Fruit fly (Drosophila melanogaster) whole organism, embryonic: Measurements from ENCODE around the gene CycB3.

ENCODE experiments used
- Awh ChIP-seq: fragments of 200-800 bp; sonication (Bioruptor generic); IDR thresholded peaks from 2 replicates; pipeline ENCODE4, ENCODE4 v1.3.6; 2022; ENCODE audit warnings: missing biosample characterization, missing genetic modification characterization
- BEAF-32 ChIP-seq: fragments of 200-800 bp; sonication (Bioruptor generic); optimal IDR thresholded peaks from 3 replicates; lab custom pipeline; 2017; ENCODE audit warnings: missing biosample characterization, missing genetic modification characterization, mild to moderate bottlenecking, moderate library complexity, missing genetic modification reagents
- C15 ChIP-seq: fragments of 200-800 bp; sonication (Bioruptor generic); IDR thresholded peaks from 3 replicates; pipeline ENCODE4 v1.3.6; 2022; ENCODE audit warnings: missing biosample characterization, missing genetic modification characterization
- CG10565 ChIP-seq: fragments of 200-800 bp; sonication (Bioruptor generic); optimal IDR thresholded peaks from 3 replicates; lab custom pipeline; 2016; ENCODE audit warnings: missing biosample characterization, mild to moderate bottlenecking, missing genetic modification characterization
- CG11085 ChIP-seq: fragments of 200-800 bp; sonication (Bioruptor generic); IDR thresholded peaks from 2 replicates; pipeline ENCODE4 v1.3.6; 2022; ENCODE audit warnings: missing biosample characterization, missing genetic modification characterization
- CG11093 ChIP-seq: fragments of 200-800 bp; sonication (Bioruptor generic); IDR thresholded peaks from 3 replicates; pipeline ENCODE4 v1.3.6; 2022; ENCODE audit warnings: missing biosample characterization, missing genetic modification characterization
- CG11560 ChIP-seq: fragments of 200-800 bp; sonication (Bioruptor generic); IDR thresholded peaks from 3 replicates; pipeline ENCODE4 v1.3.6; 2022; ENCODE audit warnings: missing biosample characterization, missing genetic modification characterization
- CG11723 ChIP-seq: fragments of 200-800 bp; sonication (Bioruptor generic); optimal IDR thresholded peaks from 2 replicates; lab custom pipeline; 2017; ENCODE audit warnings: missing biosample characterization, mild to moderate bottlenecking, missing genetic modification characterization
- CG13624 ChIP-seq: fragments of 200-800 bp; sonication (Bioruptor generic); optimal IDR thresholded peaks from 2 replicates; lab custom pipeline; 2016; ENCODE audit warnings: missing biosample characterization, missing genetic modification characterization
- CG17359 ChIP-seq: fragments of 200-800 bp; sonication (Bioruptor generic); optimal IDR thresholded peaks from 3 replicates; lab custom pipeline; 2018; ENCODE audit warnings: missing biosample characterization, mild to moderate bottlenecking, missing genetic modification characterization, moderate library complexity
- CG1792 ChIP-seq: fragments of 200-800 bp; sonication (Bioruptor generic); optimal IDR thresholded peaks from 2 replicates; lab custom pipeline; 2016; ENCODE audit warnings: missing biosample characterization, missing genetic modification characterization
- CG2712 ChIP-seq: fragments of 200-800 bp; optimal IDR thresholded peaks from 3 replicates; lab custom pipeline; 2019; ENCODE audit warnings: missing biosample characterization, mild to moderate bottlenecking, missing genetic modification characterization, moderate library complexity
- CG31441 ChIP-seq: fragments of 200-800 bp; sonication (Bioruptor generic); IDR thresholded peaks from 2 replicates; pipeline ENCODE4 v1.3.6; 2022; ENCODE audit warnings: missing biosample characterization, missing genetic modification characterization
- CG3163 ChIP-seq: fragments of 200-800 bp; sonication (Bioruptor generic); optimal IDR thresholded peaks from 3 replicates; lab custom pipeline; 2016; ENCODE audit warnings: missing biosample characterization, missing genetic modification characterization
- CG32532 ChIP-seq: fragments of 200-800 bp; sonication (Bioruptor generic); IDR thresholded peaks from 2 replicates; pipeline ENCODE4 v1.3.6; 2022; ENCODE audit warnings: missing biosample characterization, missing genetic modification characterization
- CG3281 ChIP-seq: fragments of 200-800 bp; sonication (Bioruptor generic); optimal IDR thresholded peaks from 3 replicates; lab custom pipeline; 2017; ENCODE audit warnings: missing biosample characterization, mild to moderate bottlenecking, missing genetic modification characterization
- CG34376 ChIP-seq: fragments of 200-800 bp; sonication (Bioruptor generic); optimal IDR thresholded peaks from 2 replicates; lab custom pipeline; 2018; ENCODE audit warnings: missing biosample characterization, mild to moderate bottlenecking, missing genetic modification characterization
- CG4328 ChIP-seq: fragments of 200-800 bp; sonication (Bioruptor generic); optimal IDR thresholded peaks from 3 replicates; lab custom pipeline; 2017; ENCODE audit warnings: missing biosample characterization, missing genetic modification reagents, missing genetic modification characterization
- CG6272 ChIP-seq: fragments of 200-800 bp; sonication (Bioruptor generic); IDR thresholded peaks from 2 replicates; pipeline ENCODE4 v1.3.6; 2022; ENCODE audit warnings: missing biosample characterization, missing genetic modification characterization
- CG6813 ChIP-seq: fragments of 200-800 bp; sonication (Bioruptor generic); optimal IDR thresholded peaks from 2 replicates; lab custom pipeline; 2017; ENCODE audit warnings: missing biosample characterization, missing genetic modification characterization, mild to moderate bottlenecking, moderate library complexity, missing genetic modification reagents
- CG7928 ChIP-seq: fragments of 200-800 bp; sonication (Bioruptor generic); optimal IDR thresholded peaks from 2 replicates; lab custom pipeline; 2017; ENCODE audit warnings: missing biosample characterization, mild to moderate bottlenecking, missing genetic modification characterization
- CG9609 ChIP-seq: fragments of 200-800 bp; sonication (Bioruptor generic); optimal IDR thresholded peaks from 3 replicates; lab custom pipeline; 2016; ENCODE audit warnings: missing biosample characterization, missing genetic modification characterization
- Camta ChIP-seq: fragments of 200-800 bp; sonication (Bioruptor generic); optimal IDR thresholded peaks from 2 replicates; lab custom pipeline; 2016; ENCODE audit warnings: missing biosample characterization, missing genetic modification characterization
- Dbx ChIP-seq: fragments of 200-800 bp; sonication (Bioruptor generic); IDR thresholded peaks from 3 replicates; pipeline ENCODE4 v1.3.6; 2022; ENCODE audit warnings: missing biosample characterization, missing genetic modification characterization
- H15 ChIP-seq: fragments of 200-800 bp; sonication (Bioruptor generic); IDR thresholded peaks from 3 replicates; pipeline ENCODE4 v1.3.6; 2022; ENCODE audit warnings: missing biosample characterization, missing genetic modification characterization
- Jarid2 ChIP-seq: fragments of 200-800 bp; sonication (Bioruptor generic); optimal IDR thresholded peaks from 3 replicates; lab custom pipeline; 2017; ENCODE audit warnings: mild to moderate bottlenecking, missing biosample characterization, missing genetic modification reagents, missing genetic modification characterization
- MTF-1 ChIP-seq: fragments of 200-800 bp; sonication (Bioruptor generic); optimal IDR thresholded peaks from 2 replicates; lab custom pipeline; 2018; ENCODE audit warnings: missing biosample characterization, mild to moderate bottlenecking, missing genetic modification characterization, borderline replicate concordance
- NC2α ChIP-seq: fragments of 200-800 bp; sonication (Bioruptor generic); optimal IDR thresholded peaks from 2 replicates; lab custom pipeline; 2016; ENCODE audit warnings: missing biosample characterization, missing genetic modification characterization
- Nf-YB ChIP-seq: fragments of 200-800 bp; sonication (Bioruptor generic); optimal IDR thresholded peaks from 3 replicates; lab custom pipeline; 2019; ENCODE audit warnings: missing biosample characterization, mild to moderate bottlenecking, missing genetic modification characterization, moderate library complexity
- ac ChIP-seq: fragments of 200-800 bp; sonication (Bioruptor generic); optimal IDR thresholded peaks from 3 replicates; lab custom pipeline; 2017; ENCODE audit warnings: missing biosample characterization, mild to moderate bottlenecking, missing genetic modification characterization
- amos ChIP-seq: fragments of 200-800 bp; sonication (Bioruptor generic); IDR thresholded peaks from 2 replicates; pipeline ENCODE4 v1.3.6; 2022; ENCODE audit warnings: missing biosample characterization, missing genetic modification characterization; ENCODE audit not compliant: partially characterized antibody
- aop ChIP-seq: fragments of 200-800 bp; sonication (Bioruptor generic); IDR thresholded peaks from 2 replicates; pipeline ENCODE4 v1.3.6; 2022; ENCODE audit warnings: missing biosample characterization, missing genetic modification characterization
- ato ChIP-seq: fragments of 200-800 bp; sonication (Bioruptor generic); IDR thresholded peaks from 2 replicates; pipeline ENCODE4 v1.3.6; 2022; ENCODE audit warnings: missing biosample characterization, missing genetic modification characterization; ENCODE audit not compliant: partially characterized antibody
- az2 ChIP-seq: fragments of 200-800 bp; sonication (Bioruptor generic); optimal IDR thresholded peaks from 3 replicates; lab custom pipeline; 2016; ENCODE audit warnings: missing biosample characterization, missing genetic modification characterization
- chm ChIP-seq: fragments of 200-800 bp; sonication (Bioruptor generic); IDR thresholded peaks from 2 replicates; pipeline ENCODE4 v1.3.6; 2022; ENCODE audit warnings: missing biosample characterization, missing genetic modification characterization
- chn ChIP-seq: fragments of 200-800 bp; sonication (Bioruptor generic); optimal IDR thresholded peaks from 2 replicates; lab custom pipeline; 2016; ENCODE audit warnings: missing biosample characterization, missing genetic modification characterization
- crp ChIP-seq, 2 experiments: fragments of 200-800 bp; sonication (Bioruptor generic); optimal IDR thresholded peaks; 2 replicates in 1 of 2; 3 replicates in 1 of 2; lab custom pipeline; 2017; ENCODE audit warnings: missing biosample characterization in 2 of 2, missing genetic modification characterization in 2 of 2, mild to moderate bottlenecking in 1 of 2, moderate library complexity in 1 of 2
- disco-r ChIP-seq: fragments of 200-800 bp; sonication (Bioruptor generic); optimal IDR thresholded peaks from 2 replicates; lab custom pipeline; 2016; ENCODE audit warnings: missing biosample characterization, missing genetic modification characterization
- eve ChIP-seq, 2 experiments: fragments of >200 bp; optimal IDR thresholded peaks; 2 replicates each; lab custom pipeline; 2017; ENCODE audit warnings: missing biosample characterization in 2 of 2, missing genetic modification characterization in 2 of 2
- exex ChIP-seq: fragments of 200-800 bp; sonication (Bioruptor generic); optimal IDR thresholded peaks from 4 replicates; lab custom pipeline; 2018; ENCODE audit warnings: missing biosample characterization, mild to moderate bottlenecking, missing genetic modification characterization, moderate library complexity
- fru ChIP-seq: fragments of >200 bp; optimal IDR thresholded peaks from 2 replicates; lab custom pipeline; 2017
- inv ChIP-seq: fragments of 200-800 bp; sonication (Bioruptor generic); IDR thresholded peaks from 2 replicates; pipeline ENCODE4 v1.3.6; 2022; ENCODE audit warnings: missing biosample characterization, missing genetic modification characterization; ENCODE audit not compliant: partially characterized antibody
- ken ChIP-seq: fragments of 200-800 bp; sonication (Bioruptor generic); IDR thresholded peaks from 3 replicates; pipeline ENCODE4 v1.3.6; 2022; ENCODE audit warnings: missing biosample characterization, missing genetic modification characterization
- lmd ChIP-seq: fragments of 200-800 bp; sonication (Bioruptor generic); IDR thresholded peaks from 2 replicates; pipeline ENCODE4 v1.3.6; 2022; ENCODE audit warnings: missing biosample characterization, missing genetic modification characterization
- lola ChIP-seq, 3 experiments: fragments of >200 bp in 2 of 3; fragments of 200-800 bp in 1 of 3; sonication (Bioruptor generic) in 1 of 3; optimal IDR thresholded peaks; 2 replicates each; lab custom pipeline; 2017 to 2019; ENCODE audit warnings: missing biosample characterization in 3 of 3, missing genetic modification characterization in 3 of 3, mild to moderate bottlenecking in 1 of 3, moderate library complexity in 1 of 3
- onecut ChIP-seq: fragments of 200-800 bp; sonication (Bioruptor generic); IDR thresholded peaks from 2 replicates; pipeline ENCODE4 v1.3.6; 2022; ENCODE audit warnings: missing biosample characterization, missing genetic modification characterization
- shn ChIP-seq: fragments of 200-800 bp; sonication (Bioruptor generic); optimal IDR thresholded peaks from 3 replicates; lab custom pipeline; 2016; ENCODE audit warnings: missing biosample characterization, missing genetic modification characterization
- sob ChIP-seq: fragments of 200-800 bp; sonication (Bioruptor generic); IDR thresholded peaks from 2 replicates; pipeline ENCODE4 v1.3.6; 2022; ENCODE audit warnings: missing biosample characterization, missing genetic modification characterization
- ssp ChIP-seq: fragments of 200-800 bp; sonication (Bioruptor generic); IDR thresholded peaks from 2 replicates; pipeline ENCODE4 v1.3.6; 2022; ENCODE audit warnings: missing biosample characterization, missing genetic modification characterization

The CycB3 gene

dm6 chr3R:24893320-24893955 lies 22.8 kb upstream of the CycB3 start (continued):
- TF ChIP-seq CG34376 (GFP tag; lab: Kevin White, UChicago), result no peak
- TF ChIP-seq CG13624, result no peak
- peak; percentile 62; the same call in 1 of the 2 replicates for TF ChIP-seq CG32532 (GFP tag; lab: Robert Waterston, UW)
- TF ChIP-seq CG6272, result no peak
- no peak for TF ChIP-seq ken (GFP tag; lab: Robert Waterston, UW)
- no peak for TF ChIP-seq NC2α (GFP tag; lab: Kevin White, UChicago)
- TF ChIP-seq lola (GFP tag; optimal IDR thresholded peaks at IDR 0.05; lab: Kevin White, UChicago), result peak in 1 of 3 experiments; percentile 92
- peak; percentile 34 for TF ChIP-seq CG11723 (GFP tag; lab: Kevin White, UChicago)
- no peak for TF ChIP-seq CG3163 (GFP tag; lab: Kevin White, UChicago)
- TF ChIP-seq ato (GFP tag; lab: Robert Waterston, UW), result 0 out of 2 replicates have a peak, but pooled peaks have one; percentile 13
- peak; percentile 95 for TF ChIP-seq CG2712 (tag; lab: Kevin White, UChicago)
- no peak for TF ChIP-seq C15 (GFP tag; lab: Robert Waterston, UW)
- no peak for TF ChIP-seq inv (GFP tag; lab: Robert Waterston, UW)
- 0 out of 3 replicates have a peak, but pooled peaks have one; percentile 38 for TF ChIP-seq CG11093 (GFP tag; lab: Robert Waterston, UW)
- no peak for TF ChIP-seq CG9609
- TF ChIP-seq exex, result no peak
- TF ChIP-seq chm (GFP tag; lab: Robert Waterston, UW), result peak; percentile 55; the same call in 1 of the 2 replicates
- TF ChIP-seq Nf-YB (GFP tag; lab: Kevin White, UChicago), result peak; percentile 71
- peak; percentile 69 for TF ChIP-seq CG3281
- TF ChIP-seq CG1792, result no peak
- peak; percentile 58 for TF ChIP-seq CG6813
- TF ChIP-seq chn (GFP tag; lab: Kevin White, UChicago), result no peak
- TF ChIP-seq ac (GFP tag; lab: Kevin White, UChicago), result peak; percentile 6
- TF ChIP-seq CG7928 (GFP tag; lab: Kevin White, UChicago), result peak; percentile 14
- no peak for TF ChIP-seq BEAF-32
- no peak for TF ChIP-seq aop (GFP tag; lab: Robert Waterston, UW)
- peak; percentile 67 for TF ChIP-seq az2 (GFP tag; lab: Kevin White, UChicago)
- TF ChIP-seq H15, result peak; percentile 28; the same call in 1 of the 3 replicates
- TF ChIP-seq CG11085 (GFP tag; lab: Robert Waterston, UW), result 0 out of 2 replicates have a peak, but pooled peaks have one; percentile 13
- TF ChIP-seq Camta (GFP tag; lab: Kevin White, UChicago), result no peak
- peak; percentile 55 for TF ChIP-seq ssp (GFP tag; lab: Robert Waterston, UW)
- 0 out of 3 replicates have a peak, but pooled peaks have one; percentile 42 for TF ChIP-seq CG11560 (tag; lab: Robert Waterston, UW)
- TF ChIP-seq CG10565 (GFP tag; lab: Kevin White, UChicago), result no peak
- TF ChIP-seq Dbx, result 0 out of 3 replicates have a peak, but pooled peaks have one; percentile 53
- peak in 1 of 2 experiments; percentile 18 for TF ChIP-seq crp (GFP tag; optimal IDR thresholded peaks at IDR 0.05; lab: Kevin White, UChicago)
- TF ChIP-seq CG4328 (GFP tag; lab: Kevin White, UChicago), result peak; percentile 68
- peak; percentile 37; the same call in 1 of the 2 replicates for TF ChIP-seq sob (GFP tag; lab: Robert Waterston, UW)
- peak; percentile 85 for TF ChIP-seq CG17359 (tag; lab: Kevin White, UChicago)
- TF ChIP-seq Awh (GFP tag; lab: Robert Waterston, UW), result peak; percentile 36; the same call in 1 of the 2 replicates
- no peak for TF ChIP-seq eve (GFP tag; optimal IDR thresholded peaks at IDR 0.05; lab: Kevin White, UChicago)
- TF ChIP-seq onecut (GFP tag; lab: Robert Waterston, UW), result peak; percentile 44
- TF ChIP-seq Jarid2 (GFP tag; lab: Kevin White, UChicago), result peak; percentile 38
- TF ChIP-seq MTF-1 (GFP tag; lab: Kevin White, UChicago), result peak; percentile 40
- peak; percentile 78 for TF ChIP-seq lmd (GFP tag; lab: Robert Waterston, UW)
- no peak for TF ChIP-seq amos (GFP tag; lab: Robert Waterston, UW)
- no peak for TF ChIP-seq fru (lab: Kevin White, UChicago)
- no peak for TF ChIP-seq disco-r (GFP tag; lab: Kevin White, UChicago)
- TF ChIP-seq CG31441 (GFP tag; lab: Robert Waterston, UW), result peak; percentile 97
- no peak for TF ChIP-seq shn
